Worm (Caenorhabditis elegans) whole organism, mixed stage, embryonic: ENCODE measurements around the gene Y37E11AM.2.

ENCODE experiments used
- M03D4.4 ChIP-seq: sonication (generic microtip); optimal IDR thresholded peaks from 2 replicates; lab custom pipeline; 2017; ENCODE audit warnings: mild to moderate bottlenecking, missing genetic modification characterization, missing compliant biosample characterization
- bed-3 ChIP-seq: fragments of 200-800 bp; sonication (Bioruptor generic); optimal IDR thresholded peaks from 3 replicates; lab custom pipeline; 2018; ENCODE audit warnings: mild to moderate bottlenecking, missing genetic modification characterization, moderate library complexity, missing compliant biosample characterization
- blmp-1 ChIP-seq: fragments of 150-350 bp; optimal IDR thresholded peaks from 2 replicates; lab custom pipeline; 2014; ENCODE audit warnings: missing biosample characterization, missing genetic modification characterization
- ceh-39 ChIP-seq: fragments of 150-350 bp; optimal IDR thresholded peaks from 2 replicates; lab custom pipeline; 2014; ENCODE audit warnings: missing biosample characterization, missing genetic modification characterization
- ceh-43 ChIP-seq: fragments of 200-800 bp; sonication (Bioruptor generic); optimal IDR thresholded peaks from 2 replicates; lab custom pipeline; 2018; ENCODE audit warnings: mild to moderate bottlenecking, missing genetic modification characterization, moderate library complexity, missing compliant biosample characterization
- ceh-83 ChIP-seq: fragments of 200-800 bp; sonication (Bioruptor generic); optimal IDR thresholded peaks from 2 replicates; lab custom pipeline; 2018; ENCODE audit warnings: mild to moderate bottlenecking, missing genetic modification characterization, missing compliant biosample characterization
- ces-1 ChIP-seq: fragments of 150-350 bp; optimal IDR thresholded peaks from 2 replicates; lab custom pipeline; 2014; ENCODE audit warnings: missing biosample characterization, missing genetic modification reagents, missing genetic modification characterization
- cnd-1 ChIP-seq: fragments of 200-800 bp; sonication (Bioruptor generic); optimal IDR thresholded peaks from 2 replicates; lab custom pipeline; 2018; ENCODE audit warnings: mild to moderate bottlenecking, missing genetic modification characterization, missing compliant biosample characterization
- drap-1 ChIP-seq: fragments of 200-800 bp; sonication (Bioruptor generic); optimal IDR thresholded peaks from 3 replicates; lab custom pipeline; 2018; ENCODE audit warnings: mild to moderate bottlenecking, missing genetic modification characterization, missing compliant biosample characterization
- elt-3 ChIP-seq: fragments of 150-350 bp; optimal IDR thresholded peaks from 2 replicates; lab custom pipeline; 2014; ENCODE audit warnings: missing biosample characterization, missing genetic modification characterization
- flh-1 ChIP-seq: fragments of 200-800 bp; sonication (Bioruptor generic); optimal IDR thresholded peaks from 2 replicates; lab custom pipeline; 2018; ENCODE audit warnings: mild to moderate bottlenecking, missing genetic modification characterization, moderate library complexity, missing compliant biosample characterization
- ham-2 ChIP-seq: fragments of 200-800 bp; sonication (Bioruptor generic); optimal IDR thresholded peaks from 2 replicates; lab custom pipeline; 2018; ENCODE audit warnings: mild to moderate bottlenecking, missing genetic modification characterization, missing compliant biosample characterization
- hlh-1 ChIP-seq: fragments of 150-350 bp; optimal IDR thresholded peaks from 2 replicates; lab custom pipeline; 2014; ENCODE audit warnings: missing biosample characterization, missing genetic modification reagents, missing genetic modification characterization
- lin-13 ChIP-seq: fragments of 150-350 bp; optimal IDR thresholded peaks from 2 replicates; lab custom pipeline; 2014; ENCODE audit warnings: missing biosample characterization, missing genetic modification characterization
- lin-32 ChIP-seq: fragments of 200-800 bp; sonication (Bioruptor generic); optimal IDR thresholded peaks from 2 replicates; lab custom pipeline; 2018; ENCODE audit warnings: mild to moderate bottlenecking, missing genetic modification characterization, missing compliant biosample characterization
- lsy-2 ChIP-seq: fragments of 150-350 bp; optimal IDR thresholded peaks from 2 replicates; lab custom pipeline; 2014; ENCODE audit warnings: missing biosample characterization, missing genetic modification characterization
- mab-5 ChIP-seq: fragments of 150-350 bp; optimal IDR thresholded peaks from 2 replicates; lab custom pipeline; 2014; ENCODE audit warnings: missing biosample characterization, missing genetic modification characterization
- mep-1 ChIP-seq: fragments of 150-350 bp; optimal IDR thresholded peaks from 2 replicates; lab custom pipeline; 2017; ENCODE audit warnings: missing biosample characterization, missing genetic modification reagents, missing genetic modification characterization, inconsistent platforms
- nhr-12 ChIP-seq: fragments of 150-350 bp; optimal IDR thresholded peaks from 2 replicates; lab custom pipeline; 2014; ENCODE audit warnings: missing biosample characterization, missing genetic modification characterization
- nhr-2 ChIP-seq: fragments of 150-350 bp; optimal IDR thresholded peaks from 2 replicates; lab custom pipeline; 2014; ENCODE audit warnings: missing biosample characterization, missing genetic modification characterization
- nhr-237 ChIP-seq: fragments of 150-350 bp; optimal IDR thresholded peaks from 2 replicates; lab custom pipeline; 2014; ENCODE audit warnings: missing biosample characterization, missing genetic modification characterization
- pha-4 ChIP-seq: fragments of 150-350 bp; optimal IDR thresholded peaks from 2 replicates; lab custom pipeline; 2018; ENCODE audit warnings: missing biosample characterization, missing genetic modification reagents, missing genetic modification characterization
- sem-2 ChIP-seq: fragments of 200-800 bp; sonication (Bioruptor generic); optimal IDR thresholded peaks from 2 replicates; lab custom pipeline; 2018; ENCODE audit warnings: mild to moderate bottlenecking, missing genetic modification characterization, missing compliant biosample characterization
- snpc-4 ChIP-seq: fragments of 150-350 bp; optimal IDR thresholded peaks from 2 replicates; lab custom pipeline; 2014; ENCODE audit warnings: missing biosample characterization, missing genetic modification characterization
- sptf-1 ChIP-seq: sonication (generic microtip); optimal IDR thresholded peaks from 2 replicates; lab custom pipeline; 2017; ENCODE audit warnings: mild to moderate bottlenecking, missing genetic modification characterization, moderate library complexity, missing compliant biosample characterization
- tbx-8 ChIP-seq: fragments of 200-800 bp; sonication (Bioruptor generic); optimal IDR thresholded peaks from 2 replicates; lab custom pipeline; 2018; ENCODE audit warnings: mild to moderate bottlenecking, missing genetic modification characterization, moderate library complexity, missing compliant biosample characterization
- unc-120 ChIP-seq: sonication (generic microtip); optimal IDR thresholded peaks from 2 replicates; lab custom pipeline; 2017; ENCODE audit warnings: missing genetic modification characterization, missing compliant biosample characterization; ENCODE audit not compliant: poor library complexity, severe bottlenecking
- unc-39 ChIP-seq: fragments of 150-350 bp; optimal IDR thresholded peaks from 2 replicates; lab custom pipeline; 2014; ENCODE audit warnings: missing biosample characterization, missing genetic modification characterization
- unc-62 ChIP-seq: fragments of 150-350 bp; optimal IDR thresholded peaks from 2 replicates; lab custom pipeline; 2014; ENCODE audit warnings: missing biosample characterization, missing genetic modification reagents, missing genetic modification characterization
- ztf-11 ChIP-seq: fragments of 150-350 bp; optimal IDR thresholded peaks from 2 replicates; lab custom pipeline; 2014; ENCODE audit warnings: missing biosample characterization, missing genetic modification characterization

Y37E11AM.2 gene

ce11 chrIV:3709200-3709599 lies 16.1 kb downstream of the Y37E11AM.2 start, which contains the start of gene Y37E11AL.1:
Y37E11AL.1 (plus strand) TSS chrIV:3709500.
- TF ChIP-seq unc-120 (tag; lab: Kevin White, UChicago) = no peak
- no peak for TF ChIP-seq mab-5
- no peak for TF ChIP-seq blmp-1
- no peak for TF ChIP-seq unc-62 (GFP tag; lab: Kevin White, UChicago)
- no peak for TF ChIP-seq nhr-12 (tag; lab: Kevin White, UChicago)
- no peak for TF ChIP-seq ceh-43
- TF ChIP-seq cnd-1 (tag; lab: Kevin White, UChicago) = no peak
- no peak for TF ChIP-seq flh-1 (GFP tag; lab: Kevin White, UChicago)
- no peak for TF ChIP-seq snpc-4 (tag; lab: Kevin White, UChicago)
- TF ChIP-seq elt-3 (tag; lab: Kevin White, UChicago) = no peak
- TF ChIP-seq bed-3 (GFP tag; lab: Kevin White, UChicago) = no peak
- TF ChIP-seq lin-13 (tag; lab: Kevin White, UChicago) = no peak
- TF ChIP-seq tbx-8 (GFP tag; lab: Kevin White, UChicago) = no peak
- TF ChIP-seq ztf-11 (tag; lab: Kevin White, UChicago) = no peak
- TF ChIP-seq M03D4.4 (tag; lab: Kevin White, UChicago) = no peak
- TF ChIP-seq, all 35 proteins: peak for 0

- TF ChIP-seq ztf-11 (tag; lab: Kevin White, UChicago) (no peak), sem-2 (GFP tag; lab: Kevin White, UChicago) (no peak), cnd-1 (tag; lab: Kevin White, UChicago) (no peak), unc-120 (tag; lab: Kevin White, UChicago) (no peak), lin-13 (tag; lab: Kevin White, UChicago) (no peak), drap-1 (no peak), bed-3 (GFP tag; lab: Kevin White, UChicago) (no peak), ceh-83 (no peak), sptf-1 (tag; lab: Kevin White, UChicago) (no peak), unc-39 (tag; lab: Kevin White, UChicago) (no peak), nhr-2 (tag; lab: Kevin White, UChicago) (no peak), mab-5 (no peak), ham-2 (GFP tag; lab: Kevin White, UChicago) (no peak), snpc-4 (tag; lab: Kevin White, UChicago) (no peak), ceh-39 (tag; lab: Kevin White, UChicago) (no peak), flh-1 (GFP tag; lab: Kevin White, UChicago) (no peak), pha-4 (tag; lab: Kevin White, UChicago) (no peak)
Measured at ce11 chrIV:3701892-3702291, 23.4 kb downstream of the Y37E11AM.2 start, which contains the start of gene Y37E11AL.12. Y37E11AL.12 (minus strand) TSS chrIV:3701992.

- TF ChIP-seq elt-3 (tag; lab: Kevin White, UChicago) (no peak), blmp-1 (no peak), unc-39 (tag; lab: Kevin White, UChicago) (no peak), ztf-11 (tag; lab: Kevin White, UChicago) (no peak), flh-1 (GFP tag; lab: Kevin White, UChicago) (no peak), cnd-1 (tag; lab: Kevin White, UChicago) (no peak), snpc-4 (tag; lab: Kevin White, UChicago) (no peak)
Measured at ce11 chrIV:3700554-3700953, 24.7 kb downstream of the Y37E11AM.2 start, which contains the start of gene Y37E11AL.9. Y37E11AL.9 (minus strand) TSS chrIV:3700654.

- TF ChIP-seq ceh-43 = no peak
- no peak for TF ChIP-seq lin-32 (GFP tag; lab: Kevin White, UChicago)
- TF ChIP-seq elt-3 (tag; lab: Kevin White, UChicago) = no peak
Measured at ce11 chrIV:3698201-3698600, 27.1 kb downstream of the Y37E11AM.2 start, which contains the start of gene Y37E11AL.2. Y37E11AL.2 (plus strand) TSS chrIV:3698501.

ce11 chrIV:3694638-3695037 lies 30.6 kb downstream of the Y37E11AM.2 start, which contains the start of the genes taf-6.2 and Y37E11AL.3:
taf-6.2 (minus strand) TSS chrIV:3694733.
Y37E11AL.3 (plus strand) TSS chrIV:3694935.
- TF ChIP-seq flh-1 (GFP tag; lab: Kevin White, UChicago) (no peak), mep-1 (peak; percentile 57), ceh-39 (tag; lab: Kevin White, UChicago) (peak; percentile 72), ces-1 (GFP tag; lab: Kevin White, UChicago) (peak; percentile 51), nhr-237 (tag; lab: Kevin White, UChicago) (peak; percentile 17), hlh-1 (peak; percentile 49), ceh-83 (no peak), lin-13 (tag; lab: Kevin White, UChicago) (peak; percentile 46), blmp-1 (no peak), lsy-2 (peak; percentile 46)
